Worm (Caenorhabditis elegans) whole organism, L4 larva: Measurements from ENCODE around the gene sft-1.

Experiments
- F26F4.8 ChIP-seq: fragments of 200-800 bp; sonication (Bioruptor generic); conservative IDR thresholded peaks from 2 replicates; pipeline ENCODE4 v1.3.6; 2022; ENCODE audit warnings: missing genetic modification characterization, missing compliant biosample characterization
- F37D6.2 ChIP-seq: sonication (generic microtip); optimal IDR thresholded peaks from 2 replicates; lab custom pipeline; 2016; ENCODE audit warnings: mild to moderate bottlenecking, missing genetic modification characterization, missing compliant biosample characterization
- F44E2.7 ChIP-seq: fragments of 200-800 bp; sonication (Bioruptor generic); IDR thresholded peaks from 2 replicates; pipeline ENCODE4 v2.1.2; 2022; ENCODE audit warnings: missing genetic modification characterization, missing compliant biosample characterization
- F49E8.2 ChIP-seq: sonication (generic microtip); optimal IDR thresholded peaks from 2 replicates; lab custom pipeline; 2016; ENCODE audit warnings: missing compliant biosample characterization, mild to moderate bottlenecking, missing genetic modification characterization, borderline replicate concordance
- Y48G9A.11 ChIP-seq: fragments of 200-800 bp; sonication (Bioruptor generic); IDR thresholded peaks from 2 replicates; pipeline ENCODE4 v1.3.6; 2022; ENCODE audit warnings: missing genetic modification reagents, missing genetic modification characterization, missing compliant biosample characterization
- ZK337.2 ChIP-seq: fragments of 200-800 bp; sonication (Bioruptor generic); IDR thresholded peaks from 2 replicates; pipeline ENCODE4 v1.3.6; 2022; ENCODE audit warnings: missing genetic modification reagents, missing genetic modification characterization, missing compliant biosample characterization
- ZK546.5 ChIP-seq, 2 experiments: sonication (generic microtip); optimal IDR thresholded peaks; 2 replicates each; lab custom pipeline; 2017; ENCODE audit warnings: missing biosample characterization in 2 of 2, missing genetic modification characterization in 2 of 2
- attf-4 ChIP-seq: sonication (generic microtip); optimal IDR thresholded peaks from 3 replicates; lab custom pipeline; 2017; ENCODE audit warnings: missing biosample characterization, missing genetic modification characterization
- ceh-20 ChIP-seq: fragments of 200-800 bp; sonication (Bioruptor generic); IDR thresholded peaks from 2 replicates; pipeline ENCODE4 v1.3.6; 2022; ENCODE audit warnings: missing genetic modification reagents, missing genetic modification characterization, missing compliant biosample characterization
- ceh-28 ChIP-seq: fragments of 150-350 bp; optimal IDR thresholded peaks from 2 replicates; lab custom pipeline; 2014; ENCODE audit warnings: missing biosample characterization, missing genetic modification reagents, missing genetic modification characterization
- ceh-32 ChIP-seq: sonication (generic microtip); optimal IDR thresholded peaks from 2 replicates; lab custom pipeline; 2016; ENCODE audit warnings: mild to moderate bottlenecking, missing genetic modification characterization, missing compliant biosample characterization; ENCODE audit not compliant: poor library complexity
- ces-1 ChIP-seq: fragments of 150-350 bp; sonication (generic microtip); optimal IDR thresholded peaks from 4 replicates; lab custom pipeline; 2014; ENCODE audit warnings: missing biosample characterization, missing genetic modification reagents, missing genetic modification characterization
- cey-2 ChIP-seq: sonication (generic microtip); optimal IDR thresholded peaks from 3 replicates; lab custom pipeline; 2017; ENCODE audit warnings: missing genetic modification characterization, mild to moderate bottlenecking, missing compliant biosample characterization, antibody characterized with exemption, borderline replicate concordance; ENCODE audit not compliant: insufficient read depth
- daf-16 ChIP-seq, 3 experiments: sonication (generic microtip); optimal IDR thresholded peaks; 2 replicates each; lab custom pipeline; 2016 to 2017; ENCODE audit warnings: missing genetic modification characterization in 3 of 3, missing genetic modification reagents in 3 of 3, mild to moderate bottlenecking in 2 of 3, missing compliant biosample characterization in 2 of 3, missing biosample characterization in 1 of 3, moderate library complexity in 1 of 3
- daf-8 ChIP-seq: fragments of 200-800 bp; sonication (Bioruptor generic); IDR thresholded peaks from 2 replicates; pipeline ENCODE4 v1.3.6; 2022; ENCODE audit warnings: missing genetic modification characterization, missing compliant biosample characterization
- dmd-6 ChIP-seq: fragments of 200-800 bp; sonication (Bioruptor generic); IDR thresholded peaks from 2 replicates; pipeline ENCODE4 v1.3.6; 2022; ENCODE audit warnings: missing genetic modification reagents, missing genetic modification characterization, missing compliant biosample characterization
- dpl-1 ChIP-seq: fragments of 150-350 bp; optimal IDR thresholded peaks from 2 replicates; lab custom pipeline; 2014; ENCODE audit warnings: missing biosample characterization, missing genetic modification reagents, missing genetic modification characterization
- duxl-1 ChIP-seq: sonication (generic microtip); optimal IDR thresholded peaks from 2 replicates; lab custom pipeline; 2016; ENCODE audit warnings: mild to moderate bottlenecking, missing genetic modification characterization, moderate library complexity, missing compliant biosample characterization; ENCODE audit not compliant: poor library complexity
- dve-1 ChIP-seq: sonication (generic microtip); optimal IDR thresholded peaks from 2 replicates; lab custom pipeline; 2017; ENCODE audit warnings: antibody characterized with exemption, mild to moderate bottlenecking, missing genetic modification characterization, missing compliant biosample characterization; ENCODE audit not compliant: insufficient read depth
- hif-1 ChIP-seq, 2 experiments: sonication (generic microtip); optimal IDR thresholded peaks; 2 replicates each; lab custom pipeline; 2016 to 2017; ENCODE audit warnings: missing compliant biosample characterization in 2 of 2, missing genetic modification characterization in 2 of 2, missing genetic modification reagents in 2 of 2, missing genotype in 2 of 2, mild to moderate bottlenecking in 1 of 2
- hlh-11 ChIP-seq: fragments of 200-800 bp; sonication (Bioruptor generic); optimal IDR thresholded peaks from 2 replicates; lab custom pipeline; 2018; ENCODE audit warnings: mild to moderate bottlenecking, missing genetic modification characterization, missing compliant biosample characterization
- hlh-30 ChIP-seq: sonication (generic microtip); optimal IDR thresholded peaks from 2 replicates; lab custom pipeline; 2017; ENCODE audit warnings: antibody characterized with exemption, mild to moderate bottlenecking, missing genetic modification characterization, missing compliant biosample characterization; ENCODE audit not compliant: insufficient read depth
- jun-1 ChIP-seq: fragments of 150-350 bp; optimal IDR thresholded peaks from 2 replicates; lab custom pipeline; 2014; ENCODE audit warnings: missing biosample characterization, missing genetic modification reagents, missing genetic modification characterization
- lin-29 ChIP-seq: fragments of 200-800 bp; sonication (Bioruptor generic); IDR thresholded peaks from 2 replicates; pipeline ENCODE4 v1.3.6; 2022; ENCODE audit warnings: missing genetic modification reagents, missing genetic modification characterization, missing compliant biosample characterization
- mdl-1 ChIP-seq, 2 experiments: fragments of 150-350 bp in 1 of 2; sonication (generic microtip) in 1 of 2; optimal IDR thresholded peaks; 2 replicates each; lab custom pipeline; 2014 to 2017; ENCODE audit warnings: missing biosample characterization in 2 of 2, missing genetic modification characterization in 2 of 2
- mes-2 ChIP-seq: sonication (generic microtip); optimal IDR thresholded peaks from 2 replicates; lab custom pipeline; 2016; ENCODE audit warnings: missing genotype, mild to moderate bottlenecking, missing genetic modification characterization, missing compliant biosample characterization; ENCODE audit not compliant: poor library complexity, severe bottlenecking
- mxl-2 ChIP-seq: fragments of 200-800 bp; sonication (Bioruptor generic); conservative IDR thresholded peaks from 2 replicates; pipeline ENCODE4 v1.3.6; 2022; ENCODE audit warnings: missing genetic modification reagents, missing genetic modification characterization, missing compliant biosample characterization
- nhr-102 ChIP-seq: sonication (generic microtip); optimal IDR thresholded peaks from 2 replicates; lab custom pipeline; 2016; ENCODE audit warnings: mild to moderate bottlenecking, missing genetic modification characterization, moderate library complexity, missing compliant biosample characterization
- nhr-28 ChIP-seq: fragments of 150-350 bp; optimal IDR thresholded peaks from 2 replicates; lab custom pipeline; 2014; ENCODE audit warnings: missing biosample characterization, missing genetic modification characterization
- nhr-48 ChIP-seq: sonication (generic microtip); optimal IDR thresholded peaks from 2 replicates; lab custom pipeline; 2016; ENCODE audit warnings: mild to moderate bottlenecking, missing genetic modification characterization, missing compliant biosample characterization
- nhr-77 ChIP-seq: fragments of 150-350 bp; optimal IDR thresholded peaks from 2 replicates; lab custom pipeline; 2014; ENCODE audit warnings: missing biosample characterization, missing genetic modification characterization
- pha-4 ChIP-seq, 2 experiments: fragments of 150-350 bp in 1 of 2; fragments of 200-800 bp in 1 of 2; sonication (Bioruptor generic) in 1 of 2; IDR thresholded peaks in 1 of 2; optimal IDR thresholded peaks in 1 of 2; 2 replicates each; pipeline versions ENCODE4 v1.3.6 to Lab custom; 2014 to 2022; ENCODE audit warnings: missing genetic modification characterization in 2 of 2, missing genetic modification reagents in 2 of 2, missing biosample characterization in 1 of 2, missing compliant biosample characterization in 1 of 2
- php-3 ChIP-seq: fragments of 200-800 bp; sonication (Bioruptor generic); IDR thresholded peaks from 2 replicates; pipeline ENCODE4 v1.3.6; 2022; ENCODE audit warnings: missing genetic modification reagents, missing genetic modification characterization, missing compliant biosample characterization
- pqm-1 ChIP-seq: sonication (generic microtip); optimal IDR thresholded peaks from 2 replicates; lab custom pipeline; 2017; ENCODE audit warnings: missing biosample characterization, missing genetic modification characterization
- saeg-2 ChIP-seq: fragments of 200-800 bp; sonication (Bioruptor generic); IDR thresholded peaks from 2 replicates; pipeline ENCODE4 v1.3.6; 2022; ENCODE audit warnings: missing genetic modification reagents, missing genetic modification characterization, missing compliant biosample characterization
- set-16 ChIP-seq: fragments of 200-800 bp; sonication (Bioruptor generic); IDR thresholded peaks from 2 replicates; pipeline ENCODE4 v1.3.6; 2022; ENCODE audit warnings: missing genetic modification reagents, missing genetic modification characterization, missing compliant biosample characterization
- skn-1 ChIP-seq: fragments of 150-350 bp; optimal IDR thresholded peaks from 2 replicates; lab custom pipeline; 2014; ENCODE audit warnings: missing biosample characterization, missing genetic modification characterization
- spr-3 ChIP-seq: fragments of 200-800 bp; sonication (Bioruptor generic); optimal IDR thresholded peaks from 2 replicates; lab custom pipeline; 2018; ENCODE audit warnings: mild to moderate bottlenecking, missing genetic modification characterization, missing compliant biosample characterization
- tra-1 ChIP-seq: fragments of 200-800 bp; sonication (Bioruptor generic); IDR thresholded peaks from 2 replicates; pipeline ENCODE4 v1.3.6; 2022; ENCODE audit warnings: missing genetic modification reagents, missing genetic modification characterization, missing compliant biosample characterization
- unc-130 ChIP-seq: sonication (generic microtip); optimal IDR thresholded peaks from 2 replicates; lab custom pipeline; 2016; ENCODE audit warnings: missing genetic modification reagents, missing genetic modification characterization, missing compliant biosample characterization
- zag-1 ChIP-seq: fragments of 150-350 bp; optimal IDR thresholded peaks from 2 replicates; lab custom pipeline; 2014; ENCODE audit warnings: missing biosample characterization, missing genetic modification characterization
- zfp-2 ChIP-seq: sonication (generic microtip); optimal IDR thresholded peaks from 2 replicates; lab custom pipeline; 2016; ENCODE audit warnings: mild to moderate bottlenecking, missing genetic modification characterization, missing compliant biosample characterization
- ztf-7 ChIP-seq: fragments of 150-350 bp; optimal IDR thresholded peaks from 2 replicates; lab custom pipeline; 2014; ENCODE audit warnings: missing biosample characterization, missing genetic modification characterization

The sft-1 gene

ce11 chrIII:3112616-3113015, 26.1 kb downstream of the sft-1 start:
- no peak for TF ChIP-seq mdl-1 (tag; optimal IDR thresholded peaks at IDR 0.05; lab: Kevin White, UChicago)
- TF ChIP-seq jun-1 (tag; lab: Kevin White, UChicago) = no peak
- peak; percentile 27 for TF ChIP-seq ceh-28 (tag; lab: Kevin White, UChicago)

ce11 chrIII:3116969-3117368, 30.5 kb downstream of the sft-1 start:
- TF ChIP-seq F44E2.7 (GFP tag; lab: Robert Waterston, UW) (no peak), nhr-48 (peak; percentile 20), hlh-30 (tag; lab: Kevin White, UChicago) (peak; percentile 13), spr-3 (GFP tag; lab: Kevin White, UChicago) (no peak), hif-1 (tag; optimal IDR thresholded peaks at IDR 0.05; lab: Kevin White, UChicago) (peak in 1 of 2 experiments; percentile 81), hlh-11 (tag; lab: Kevin White, UChicago) (peak; percentile 62), nhr-102 (tag; lab: Kevin White, UChicago) (peak; percentile 16), mxl-2 (GFP tag; lab: Robert Waterston, UW) (no peak), daf-16 (GFP tag; optimal IDR thresholded peaks at IDR 0.05; lab: Kevin White, UChicago) (no peak), daf-16 (tag; optimal IDR thresholded peaks at IDR 0.05; lab: Kevin White, UChicago) (peak; percentile 57), dmd-6 (GFP tag; lab: Robert Waterston, UW) (peak; percentile 84), php-3 (no peak), nhr-77 (tag; lab: Kevin White, UChicago) (peak; percentile 84), F37D6.2 (tag; lab: Kevin White, UChicago) (no peak), mdl-1 (tag; optimal IDR thresholded peaks at IDR 0.05; lab: Kevin White, UChicago) (peak in 1 of 2 experiments; percentile 56), dve-1 (peak; percentile 80), pqm-1 (peak; percentile 99), nhr-28 (tag; lab: Kevin White, UChicago) (peak; percentile 98)

- TF ChIP-seq ceh-20 (GFP tag; lab: Robert Waterston, UW) (no peak), cey-2 (tag; lab: Kevin White, UChicago) (no peak), pha-4 (GFP tag; IDR thresholded peaks at IDR 0.05; lab: Robert Waterston, UW) (no peak), pha-4 (tag; optimal IDR thresholded peaks at IDR 0.05; lab: Kevin White, UChicago) (no peak), php-3 (0 out of 2 replicates have a peak, but pooled peaks have one; percentile 37), daf-8 (GFP tag; lab: Robert Waterston, UW) (no peak), saeg-2 (GFP tag; lab: Robert Waterston, UW) (no peak), ZK546.5 (tag; optimal IDR thresholded peaks at IDR 0.05; lab: Kevin White, UChicago) (no peak), mdl-1 (tag; optimal IDR thresholded peaks at IDR 0.05; lab: Kevin White, UChicago) (no peak), ztf-7 (tag; lab: Kevin White, UChicago) (no peak), spr-3 (GFP tag; lab: Kevin White, UChicago) (no peak), dmd-6 (GFP tag; lab: Robert Waterston, UW) (peak; percentile 65; the same call in 1 of the 2 replicates), tra-1 (GFP tag; lab: Robert Waterston, UW) (no peak), hif-1 (tag; optimal IDR thresholded peaks at IDR 0.05; lab: Kevin White, UChicago) (peak in 1 of 2 experiments; percentile 3), Y48G9A.11 (GFP tag; lab: Robert Waterston, UW) (no peak), mes-2 (tag; lab: Kevin White, UChicago) (peak; percentile 17), F49E8.2 (no peak), mxl-2 (GFP tag; lab: Robert Waterston, UW) (no peak), lin-29 (GFP tag; lab: Robert Waterston, UW) (no peak), skn-1 (no peak), attf-4 (tag; lab: Kevin White, UChicago) (no peak), F26F4.8 (GFP tag; lab: Robert Waterston, UW) (no peak), zag-1 (tag; lab: Kevin White, UChicago) (no peak), unc-130 (no peak), set-16 (no peak), nhr-102 (tag; lab: Kevin White, UChicago) (no peak), dpl-1 (GFP tag; lab: Kevin White, UChicago) (no peak), zfp-2 (tag; lab: Kevin White, UChicago) (no peak), pqm-1 (peak; percentile 74), ZK337.2 (GFP tag; lab: Robert Waterston, UW) (no peak), ceh-32 (tag; lab: Kevin White, UChicago) (no peak), F44E2.7 (GFP tag; lab: Robert Waterston, UW) (no peak), nhr-28 (tag; lab: Kevin White, UChicago) (peak; percentile 85), duxl-1 (tag; lab: Kevin White, UChicago) (no peak), ces-1 (GFP tag; lab: Kevin White, UChicago) (no peak)
These were observed 33.5 kb downstream of the sft-1 start for ce11 chrIII:3119972-3120371.
